1 fruit fly cellular context compared by ENCODE assay signal in the genomic region with DNA sequence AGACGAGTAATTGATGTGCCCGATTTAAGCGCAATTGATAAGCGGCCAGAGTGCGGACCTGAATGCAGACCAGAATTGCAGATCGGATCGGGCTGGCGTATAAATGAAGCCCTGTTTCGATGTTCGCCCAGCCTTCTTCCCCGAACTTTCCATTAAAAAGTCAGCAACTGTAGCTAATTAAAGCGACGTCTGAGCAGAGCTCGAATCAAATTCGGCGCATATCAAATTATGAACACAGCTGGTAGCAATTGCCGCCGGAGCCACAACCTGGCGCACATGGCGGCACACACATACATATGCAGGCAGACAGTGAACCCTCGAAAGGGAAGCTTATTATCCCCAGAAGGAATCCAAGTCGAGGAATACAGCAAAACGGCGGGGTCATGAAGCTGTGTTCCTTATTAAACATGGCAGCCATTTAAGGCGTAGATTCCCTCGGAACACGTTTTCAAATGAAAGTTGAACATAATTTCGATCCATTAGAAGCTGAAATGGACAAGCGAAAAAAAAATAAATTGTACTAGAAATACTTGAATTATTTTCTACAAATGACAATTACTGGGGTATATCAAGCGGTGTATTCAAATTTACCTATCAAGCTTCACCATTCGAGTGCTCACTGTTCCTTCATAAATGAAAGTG.
TF ChIP-seq lines count a peak whose summit lies in the region.

No protein-coding gene starts in this region.

TF ChIP-seq in whole organism, embryonic, 481 proteins besides CTCF, POLR2A, EP300 and RAD21 (continued from another document):
- no peak for TF ChIP-seq Scr (GFP tag; IDR thresholded peaks at IDR 0.05; lab: Robert Waterston, UW; ENCODE audit: partially characterized antibody)
